ENCODE assay signal across 1 fruit fly cellular context in the genomic region with DNA sequence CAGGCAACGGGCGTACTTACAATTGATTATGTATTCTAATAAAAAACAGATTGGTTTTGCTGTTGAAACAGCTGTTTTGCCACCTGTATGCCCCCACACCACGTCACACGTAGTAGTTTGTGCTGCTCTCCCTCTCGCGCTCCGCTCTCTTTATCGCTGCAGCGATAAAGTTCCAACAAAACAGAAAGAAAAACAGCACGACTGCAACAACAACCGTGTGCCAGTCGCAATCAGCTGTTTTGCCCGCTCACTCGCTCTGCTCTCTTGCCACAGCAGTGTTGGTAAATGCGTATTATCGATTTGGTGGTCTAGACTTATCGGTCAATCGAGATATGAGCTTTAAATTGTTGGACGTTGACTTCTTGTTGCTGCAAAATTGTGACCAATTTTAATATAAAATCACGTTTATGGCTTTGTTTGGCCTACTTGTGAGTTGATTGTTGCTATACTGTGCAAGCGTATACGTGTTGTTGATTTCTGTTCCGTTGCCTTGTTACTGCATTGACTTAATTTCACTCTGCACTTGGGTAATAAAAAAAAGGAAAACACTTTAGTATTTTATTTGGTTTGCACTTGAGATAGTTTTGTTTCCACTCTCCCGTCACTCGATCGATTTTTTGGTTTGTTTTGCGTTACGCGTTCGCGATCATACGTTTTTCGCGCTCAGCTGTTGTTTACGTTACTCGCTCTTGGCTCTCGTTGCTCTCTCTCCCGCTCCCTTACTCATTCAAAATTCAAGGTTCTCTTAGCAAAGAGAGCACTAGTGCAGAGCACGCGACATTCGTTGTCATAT.
TF ChIP-seq lines count a peak whose summit lies in the region.

No protein-coding gene starts in this region.

TF ChIP-seq in whole organism, embryonic, 481 proteins besides CTCF, POLR2A, EP300 and RAD21 (continued from another document and continues in another):
- TF ChIP-seq CG17361 (GFP tag; IDR thresholded peaks at IDR 0.05; lab: Robert Waterston, UW): 0 out of 3 replicates have a peak, but pooled peaks have one; percentile 23
- no peak for TF ChIP-seq CG6854 (GFP tag; optimal IDR thresholded peaks at IDR 0.05; lab: Kevin White, UChicago)
- no peak for TF ChIP-seq CG1233 (GFP tag; optimal IDR thresholded peaks at IDR 0.05; lab: Kevin White, UChicago)
- TF ChIP-seq Opbp (GFP tag; IDR thresholded peaks at IDR 0.05; lab: Robert Waterston, UW; ENCODE audit: partially characterized antibody): no peak
- TF ChIP-seq CG12071 (GFP tag; optimal IDR thresholded peaks at IDR 0.05; lab: Kevin White, UChicago): peak; percentile 39
- TF ChIP-seq CG9727 (GFP tag; optimal IDR thresholded peaks at IDR 0.05; lab: Kevin White, UChicago): peak; percentile 46
- TF ChIP-seq CG30403 (GFP tag; optimal IDR thresholded peaks at IDR 0.05; lab: Kevin White, UChicago): peak; percentile 3
- TF ChIP-seq CG17328 (GFP tag; IDR thresholded peaks at IDR 0.05; lab: Robert Waterston, UW): no peak
- TF ChIP-seq vvl (GFP tag; IDR thresholded peaks at IDR 0.05; lab: Robert Waterston, UW): 0 out of 2 replicates have a peak, but pooled peaks have one; percentile 12
- TF ChIP-seq fu2 (GFP tag; optimal IDR thresholded peaks at IDR 0.05; lab: Kevin White, UChicago): peak; percentile 15
- TF ChIP-seq crol (GFP tag; IDR thresholded peaks at IDR 0.05; lab: Robert Waterston, UW): no peak; the same call in 1 of the 2 replicates
- TF ChIP-seq NK7.1 (GFP tag; optimal IDR thresholded peaks at IDR 0.05; lab: Kevin White, UChicago): no peak
- TF ChIP-seq usp (GFP tag; optimal IDR thresholded peaks at IDR 0.05; lab: Kevin White, UChicago): no peak
- peak; percentile 15 for TF ChIP-seq Hsf (GFP tag; optimal IDR thresholded peaks at IDR 0.05; lab: Kevin White, UChicago)
- no peak for TF ChIP-seq ftz-f1 (GFP tag; optimal IDR thresholded peaks at IDR 0.05; lab: Kevin White, UChicago)
- TF ChIP-seq CG18476 (GFP tag; optimal IDR thresholded peaks at IDR 0.05; lab: Kevin White, UChicago): peak; percentile 50
- peak; percentile 1 for TF ChIP-seq mirr (GFP tag; optimal IDR thresholded peaks at IDR 0.05; lab: Kevin White, UChicago)
- peak; percentile 34 for TF ChIP-seq ATbp (GFP tag; optimal IDR thresholded peaks at IDR 0.05; lab: Kevin White, UChicago)
- TF ChIP-seq Bgb (GFP tag; IDR thresholded peaks at IDR 0.05; lab: Robert Waterston, UW; ENCODE audit: partially characterized antibody): peak; percentile 44; the same call in 1 of the 2 replicates
- TF ChIP-seq tap (tag; optimal IDR thresholded peaks at IDR 0.05; lab: Kevin White, UChicago): no peak
- TF ChIP-seq da (GFP tag; optimal IDR thresholded peaks at IDR 0.05; lab: Kevin White, UChicago): no peak
- peak; percentile 10 for TF ChIP-seq az2 (GFP tag; optimal IDR thresholded peaks at IDR 0.05; lab: Kevin White, UChicago)
- no peak for TF ChIP-seq CG7963 (GFP tag; IDR thresholded peaks at IDR 0.05; lab: Robert Waterston, UW; ENCODE audit: partially characterized antibody)
- TF ChIP-seq CG17385 (GFP tag; optimal IDR thresholded peaks at IDR 0.05; lab: Kevin White, UChicago): peak; percentile 26
- peak; percentile 89 for TF ChIP-seq kah (GFP tag; optimal IDR thresholded peaks at IDR 0.05; lab: Kevin White, UChicago)
- TF ChIP-seq CG10267 (tag; optimal IDR thresholded peaks at IDR 0.05; lab: Kevin White, UChicago): peak; percentile 87
- TF ChIP-seq caup (GFP tag; optimal IDR thresholded peaks at IDR 0.05; lab: Kevin White, UChicago; ENCODE audit: severe bottlenecking): peak; percentile 30
- peak; percentile 33 for TF ChIP-seq lab (GFP tag; optimal IDR thresholded peaks at IDR 0.05; lab: Kevin White, UChicago)
- TF ChIP-seq Dp (GFP tag; optimal IDR thresholded peaks at IDR 0.05; lab: Kevin White, UChicago): no peak
- TF ChIP-seq CG12391 (tag; optimal IDR thresholded peaks at IDR 0.05; lab: Kevin White, UChicago): peak; percentile 51
- TF ChIP-seq CG9609 (GFP tag; optimal IDR thresholded peaks at IDR 0.05; lab: Kevin White, UChicago): peak; percentile 15
- TF ChIP-seq cato (GFP tag; optimal IDR thresholded peaks at IDR 0.05; lab: Kevin White, UChicago; ENCODE audit: borderline replicate concordance): no peak
- no peak for TF ChIP-seq Neu2 (GFP tag; optimal IDR thresholded peaks at IDR 0.05; lab: Kevin White, UChicago; ENCODE audit: borderline replicate concordance)
- TF ChIP-seq pnt (GFP tag; optimal IDR thresholded peaks at IDR 0.05; lab: Kevin White, UChicago): peak; percentile 6
- TF ChIP-seq CG4328 (GFP tag; optimal IDR thresholded peaks at IDR 0.05; lab: Kevin White, UChicago): peak; percentile 11
- peak; percentile 17; the same call in 1 of the 2 replicates for TF ChIP-seq CG3847 (GFP tag; IDR thresholded peaks at IDR 0.05; lab: Robert Waterston, UW)
- TF ChIP-seq Ssrp (tag; optimal IDR thresholded peaks at IDR 0.05; lab: Kevin White, UChicago): peak; percentile 27
- peak; percentile 70 for TF ChIP-seq CG12659 (GFP tag; optimal IDR thresholded peaks at IDR 0.05; lab: Kevin White, UChicago)
- TF ChIP-seq ase (GFP tag; IDR thresholded peaks at IDR 0.05; lab: Robert Waterston, UW): no peak
- peak; percentile 66 for TF ChIP-seq stwl (tag; optimal IDR thresholded peaks at IDR 0.05; lab: Kevin White, UChicago)
- peak; percentile 98 for TF ChIP-seq CG3163 (GFP tag; optimal IDR thresholded peaks at IDR 0.05; lab: Kevin White, UChicago)
- TF ChIP-seq CG1647 (GFP tag; optimal IDR thresholded peaks at IDR 0.05; lab: Kevin White, UChicago): no peak
- no peak for TF ChIP-seq CG2202 (tag; optimal IDR thresholded peaks at IDR 0.05; lab: Kevin White, UChicago)
- TF ChIP-seq CHES-1-like (GFP tag; optimal IDR thresholded peaks at IDR 0.05; lab: Kevin White, UChicago): peak; percentile 28
- no peak for TF ChIP-seq lola (GFP tag; optimal IDR thresholded peaks at IDR 0.05; lab: Kevin White, UChicago)
- TF ChIP-seq D (optimal IDR thresholded peaks at IDR 0.05; lab: Kevin White, UChicago): peak; percentile 24
- TF ChIP-seq D (GFP tag; optimal IDR thresholded peaks at IDR 0.05; lab: Kevin White, UChicago): no peak
- no peak for TF ChIP-seq ab (GFP tag; optimal IDR thresholded peaks at IDR 0.05; lab: Kevin White, UChicago)
- TF ChIP-seq BEAF-32 (GFP tag; optimal IDR thresholded peaks at IDR 0.05; lab: Kevin White, UChicago): peak; percentile 48
- TF ChIP-seq Xbp1 (GFP tag; optimal IDR thresholded peaks at IDR 0.05; lab: Kevin White, UChicago): peak; percentile 64
- peak; percentile 45 for TF ChIP-seq ERR (GFP tag; optimal IDR thresholded peaks at IDR 0.05; lab: Kevin White, UChicago)
- TF ChIP-seq Dad (GFP tag; optimal IDR thresholded peaks at IDR 0.05; lab: Kevin White, UChicago): peak; percentile 11
- peak; percentile 3 for TF ChIP-seq CG8089 (GFP tag; optimal IDR thresholded peaks at IDR 0.05; lab: Kevin White, UChicago)
- TF ChIP-seq tll (GFP tag; optimal IDR thresholded peaks at IDR 0.05; lab: Kevin White, UChicago): no peak
- peak; percentile 30 for TF ChIP-seq Fer1 (GFP tag; optimal IDR thresholded peaks at IDR 0.05; lab: Kevin White, UChicago)
- TF ChIP-seq Hand (GFP tag; optimal IDR thresholded peaks at IDR 0.05; lab: Kevin White, UChicago): peak; percentile 35
- TF ChIP-seq chinmo (GFP tag; IDR thresholded peaks at IDR 0.05; lab: Robert Waterston, UW; ENCODE audit: partially characterized antibody): peak; percentile 74; the same call in 2 of the 4 replicates
- TF ChIP-seq schlank (tag; optimal IDR thresholded peaks at IDR 0.05; lab: Kevin White, UChicago): no peak
- no peak for TF ChIP-seq bab2 (GFP tag; optimal IDR thresholded peaks at IDR 0.05; lab: Kevin White, UChicago)
- TF ChIP-seq Mrtf (GFP tag; IDR thresholded peaks at IDR 0.05; lab: Robert Waterston, UW): no peak
- peak; percentile 99 for TF ChIP-seq CG9437 (GFP tag; optimal IDR thresholded peaks at IDR 0.05; lab: Kevin White, UChicago)
- peak; percentile 16 for TF ChIP-seq Ets97D (GFP tag; optimal IDR thresholded peaks at IDR 0.05; lab: Kevin White, UChicago)
- TF ChIP-seq CG11247 (GFP tag; IDR thresholded peaks at IDR 0.05; lab: Robert Waterston, UW): no peak
- TF ChIP-seq CG34224 (GFP tag; IDR thresholded peaks at IDR 0.05; lab: Robert Waterston, UW; ENCODE audit: partially characterized antibody): 0 out of 3 replicates have a peak, but pooled peaks have one; percentile 59
- TF ChIP-seq CG13123 (GFP tag; optimal IDR thresholded peaks at IDR 0.05; lab: Kevin White, UChicago): no peak
- TF ChIP-seq fd96Cb (tag; optimal IDR thresholded peaks at IDR 0.05; lab: Kevin White, UChicago): no peak
- TF ChIP-seq lilli (GFP tag; optimal IDR thresholded peaks at IDR 0.05; lab: Kevin White, UChicago): peak; percentile 45
- TF ChIP-seq Scr (GFP tag; IDR thresholded peaks at IDR 0.05; lab: Robert Waterston, UW; ENCODE audit: partially characterized antibody): 0 out of 2 replicates have a peak, but pooled peaks have one; percentile 15
- TF ChIP-seq shn (GFP tag; optimal IDR thresholded peaks at IDR 0.05; lab: Kevin White, UChicago): peak; percentile 41
- no peak for TF ChIP-seq HHEX (GFP tag; optimal IDR thresholded peaks at IDR 0.05; lab: Kevin White, UChicago)
- TF ChIP-seq CG18262 (tag; optimal IDR thresholded peaks at IDR 0.05; lab: Kevin White, UChicago): peak; percentile 12
- peak; percentile 33; the same call in 1 of the 2 replicates for TF ChIP-seq CG13287 (GFP tag; IDR thresholded peaks at IDR 0.05; lab: Robert Waterston, UW; ENCODE audit: partially characterized antibody)
- peak; percentile 34 for TF ChIP-seq tin (GFP tag; optimal IDR thresholded peaks at IDR 0.05; lab: Kevin White, UChicago)
- TF ChIP-seq pan (optimal IDR thresholded peaks at IDR 0.05; lab: Kevin White, UChicago): no peak
- TF ChIP-seq pan (GFP tag; optimal IDR thresholded peaks at IDR 0.05 in 1 of 2, IDR thresholded peaks at IDR 0.05 in 1 of 2): no peak
- TF ChIP-seq Med (GFP tag; lab: Kevin White, UChicago): peak; percentile 83
- no peak for TF ChIP-seq Rx (GFP tag; IDR thresholded peaks at IDR 0.05; lab: Robert Waterston, UW)
- TF ChIP-seq HLHmδ (GFP tag; optimal IDR thresholded peaks at IDR 0.05; lab: Kevin White, UChicago): peak; percentile 51
- TF ChIP-seq sug (tag; optimal IDR thresholded peaks at IDR 0.05; lab: Kevin White, UChicago): peak; percentile 37
- no peak for TF ChIP-seq Spps (tag; optimal IDR thresholded peaks at IDR 0.05; lab: Kevin White, UChicago)
- no peak for TF ChIP-seq eve (GFP tag; optimal IDR thresholded peaks at IDR 0.05; lab: Kevin White, UChicago)
- peak; percentile 20 for TF ChIP-seq CG12104 (GFP tag; optimal IDR thresholded peaks at IDR 0.05; lab: Kevin White, UChicago)
- TF ChIP-seq CG4424 (GFP tag; optimal IDR thresholded peaks at IDR 0.05; lab: Kevin White, UChicago): peak; percentile 27
- TF ChIP-seq Max (GFP tag; optimal IDR thresholded peaks at IDR 0.05; lab: Kevin White, UChicago): no peak
- no peak for TF ChIP-seq CG11504 (tag; optimal IDR thresholded peaks at IDR 0.05; lab: Kevin White, UChicago)
- no peak for TF ChIP-seq Atf3 (GFP tag; optimal IDR thresholded peaks at IDR 0.05; lab: Kevin White, UChicago)
- peak; percentile 17 for TF ChIP-seq Sry-δ (GFP tag; optimal IDR thresholded peaks at IDR 0.05; lab: Kevin White, UChicago)
- TF ChIP-seq CG8924 (tag; optimal IDR thresholded peaks at IDR 0.05; lab: Kevin White, UChicago): no peak
- no peak for TF ChIP-seq Ets65A (GFP tag; lab: Kevin White, UChicago)
- TF ChIP-seq CG18599 (GFP tag; optimal IDR thresholded peaks at IDR 0.05; lab: Kevin White, UChicago): peak; percentile 57
- peak; percentile 7 for TF ChIP-seq CG13424 (tag; optimal IDR thresholded peaks at IDR 0.05; lab: Kevin White, UChicago)
- no peak for TF ChIP-seq CG9215 (GFP tag; IDR thresholded peaks at IDR 0.05; lab: Robert Waterston, UW)
- peak; percentile 41; the same call in 1 of the 3 replicates for TF ChIP-seq HLH4C (GFP tag; IDR thresholded peaks at IDR 0.05; lab: Robert Waterston, UW; ENCODE audit: partially characterized antibody)
- TF ChIP-seq CG4360 (GFP tag; IDR thresholded peaks at IDR 0.05; lab: Robert Waterston, UW): peak; percentile 95
- peak; percentile 45; the same call in 1 of the 2 replicates for TF ChIP-seq CG32532 (GFP tag; IDR thresholded peaks at IDR 0.05; lab: Robert Waterston, UW)
- TF ChIP-seq CG42726 (GFP tag; IDR thresholded peaks at IDR 0.05; lab: Robert Waterston, UW; ENCODE audit: partially characterized antibody): 0 out of 2 replicates have a peak, but pooled peaks have one; percentile 6
- TF ChIP-seq chif (GFP tag; optimal IDR thresholded peaks at IDR 0.05; lab: Kevin White, UChicago): peak in 1 of 2 experiments; percentile 6
- TF ChIP-seq CG10959 (GFP tag; IDR thresholded peaks at IDR 0.05; lab: Robert Waterston, UW): no peak
- peak; percentile 62 for TF ChIP-seq CG10543 (GFP tag; optimal IDR thresholded peaks at IDR 0.05; lab: Kevin White, UChicago)
- peak; percentile 41 for TF ChIP-seq chn (GFP tag; optimal IDR thresholded peaks at IDR 0.05; lab: Kevin White, UChicago)
- peak; percentile 20 to 57 for TF ChIP-seq bsh (GFP tag; optimal IDR thresholded peaks at IDR 0.05; lab: Kevin White, UChicago)
- TF ChIP-seq slp2 (GFP tag; optimal IDR thresholded peaks at IDR 0.05; lab: Kevin White, UChicago): peak; percentile 15
- peak; percentile 9; the same call in 1 of the 2 replicates for TF ChIP-seq NFAT (GFP tag; IDR thresholded peaks at IDR 0.05; lab: Robert Waterston, UW)
- TF ChIP-seq CG4854 (GFP tag; optimal IDR thresholded peaks at IDR 0.05; lab: Kevin White, UChicago): no peak
- no peak for TF ChIP-seq fd3F (GFP tag; optimal IDR thresholded peaks at IDR 0.05; lab: Kevin White, UChicago)
- peak; percentile 37; the same call in 1 of the 4 replicates for TF ChIP-seq Dll (GFP tag; IDR thresholded peaks at IDR 0.05; lab: Robert Waterston, UW; ENCODE audit: partially characterized antibody)
- TF ChIP-seq CG17802 (tag; optimal IDR thresholded peaks at IDR 0.05; lab: Kevin White, UChicago): no peak
- peak; percentile 33; the same call in 1 of the 3 replicates for TF ChIP-seq CG11695 (GFP tag; IDR thresholded peaks at IDR 0.05; lab: Robert Waterston, UW)
- no peak for TF ChIP-seq dmrt11E (tag; optimal IDR thresholded peaks at IDR 0.05; lab: Kevin White, UChicago)
- no peak for TF ChIP-seq ci (GFP tag; IDR thresholded peaks at IDR 0.05; lab: Robert Waterston, UW)
- TF ChIP-seq CG8290 (GFP tag; optimal IDR thresholded peaks at IDR 0.05; lab: Kevin White, UChicago): peak; percentile 47
- TF ChIP-seq CG8290 (tag; optimal IDR thresholded peaks at IDR 0.05; lab: Kevin White, UChicago): peak in 1 of 2 experiments; percentile 29
- peak; percentile 26 for TF ChIP-seq CG3281 (GFP tag; optimal IDR thresholded peaks at IDR 0.05; lab: Kevin White, UChicago)
- peak; percentile 21 for TF ChIP-seq YL-1 (GFP tag; optimal IDR thresholded peaks at IDR 0.05; lab: Kevin White, UChicago)
- no peak for TF ChIP-seq Eip74EF (GFP tag; optimal IDR thresholded peaks at IDR 0.05; lab: Kevin White, UChicago)
- TF ChIP-seq CG16863 (GFP tag; optimal IDR thresholded peaks at IDR 0.05; lab: Kevin White, UChicago): no peak
- TF ChIP-seq CG17568 (GFP tag; optimal IDR thresholded peaks at IDR 0.05; lab: Kevin White, UChicago): no peak
- peak; percentile 59 for TF ChIP-seq Dref (GFP tag; IDR thresholded peaks at IDR 0.05; lab: Robert Waterston, UW)
